Fruit fly (Drosophila melanogaster): ENCODE data around the gene mtrm.
A peak's percentile ranks its signal among the peaks of the same experiment; 100 is the strongest.

mtrm gene

DNA sequence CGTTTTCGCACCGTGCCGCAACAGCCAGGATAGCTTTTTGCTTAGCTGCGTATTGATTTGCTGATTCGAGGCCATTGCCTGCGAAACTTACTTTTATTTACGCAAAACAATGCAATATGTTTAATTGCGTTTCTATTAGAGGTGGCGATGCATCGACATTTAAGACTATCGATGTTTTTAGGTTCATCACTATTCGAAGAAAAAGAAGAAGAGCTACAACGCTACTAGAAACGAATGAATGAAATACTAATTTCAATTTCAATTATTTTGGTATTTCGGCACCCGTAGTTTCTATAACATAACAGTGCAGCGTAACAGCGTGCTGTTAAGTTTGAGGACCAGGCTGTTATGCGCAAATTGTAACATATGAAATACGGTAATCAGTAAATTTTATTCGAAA is 7.7 kb upstream of the mtrm start, which contains the start of the genes Tpt, mkg-p and CG13667 (continued):
- TF ChIP-seq CG2202 (tag; optimal IDR thresholded peaks at IDR 0.05) (no peak), D19B (GFP tag; optimal IDR thresholded peaks at IDR 0.05) (no peak), CG6254 (GFP tag; optimal IDR thresholded peaks at IDR 0.05) (no peak), CG16863 (GFP tag; optimal IDR thresholded peaks at IDR 0.05) (no peak), CG8388 (GFP tag; optimal IDR thresholded peaks at IDR 0.05) (no peak), hkb (optimal IDR thresholded peaks at IDR 0.05) (no peak), hkb (GFP tag; IDR thresholded peaks at IDR 0.05) (no peak), chif (GFP tag; optimal IDR thresholded peaks at IDR 0.05) (no peak), yki (optimal IDR thresholded peaks at IDR 0.05) (no peak), CG9876 (GFP tag; optimal IDR thresholded peaks at IDR 0.05) (no peak), CG43689 (GFP tag; IDR thresholded peaks at IDR 0.05) (no peak), CG33557 (GFP tag; optimal IDR thresholded peaks at IDR 0.05) (no peak), da (GFP tag; optimal IDR thresholded peaks at IDR 0.05) (no peak), bowl (GFP tag; IDR thresholded peaks at IDR 0.05) (no peak), Sox102F (GFP tag; optimal IDR thresholded peaks at IDR 0.05) (no peak), CG9727 (GFP tag; optimal IDR thresholded peaks at IDR 0.05) (no peak), ham (GFP tag; IDR thresholded peaks at IDR 0.05) (no peak), onecut (GFP tag; IDR thresholded peaks at IDR 0.05) (no peak), CG2889 (GFP tag; IDR thresholded peaks at IDR 0.05) (no peak), kah (GFP tag; optimal IDR thresholded peaks at IDR 0.05) (no peak), CG4730 (GFP tag; IDR thresholded peaks at IDR 0.05) (no peak), CG1792 (GFP tag; optimal IDR thresholded peaks at IDR 0.05) (no peak), ranshi (GFP tag; IDR thresholded peaks at IDR 0.05) (no peak), CG9215 (GFP tag; IDR thresholded peaks at IDR 0.05) (no peak), CG7839 (tag; optimal IDR thresholded peaks at IDR 0.05) (no peak), CG8290 (GFP tag; optimal IDR thresholded peaks at IDR 0.05) (no peak), CG8290 (tag; optimal IDR thresholded peaks at IDR 0.05) (no peak), Dip2 (GFP tag; IDR thresholded peaks at IDR 0.05) (no peak), Bteb2 (GFP tag; optimal IDR thresholded peaks at IDR 0.05) (no peak), CG31224 (GFP tag; IDR thresholded peaks at IDR 0.05) (no peak), CG8281 (tag; optimal IDR thresholded peaks at IDR 0.05) (no peak), ac (GFP tag; optimal IDR thresholded peaks at IDR 0.05) (no peak), CG14860 (GFP tag; IDR thresholded peaks at IDR 0.05; ENCODE audit: partially characterized antibody) (peak; percentile 66; the same call in 2 of the 3 replicates), Fer2 (tag; optimal IDR thresholded peaks at IDR 0.05) (no peak), pum (GFP tag; optimal IDR thresholded peaks at IDR 0.05) (no peak), ci (GFP tag; IDR thresholded peaks at IDR 0.05) (no peak), sna (GFP tag; IDR thresholded peaks at IDR 0.05; ENCODE audit: partially characterized antibody) (peak; percentile 80), CG17385 (GFP tag; optimal IDR thresholded peaks at IDR 0.05) (peak; percentile 98), CG12236 (GFP tag; optimal IDR thresholded peaks at IDR 0.05) (no peak), cwo (GFP tag; optimal IDR thresholded peaks at IDR 0.05) (no peak), MBD-R2 (GFP tag; IDR thresholded peaks at IDR 0.05) (peak; percentile 69; the same call in 1 of the 2 replicates), CG13894 (tag; optimal IDR thresholded peaks at IDR 0.05) (no peak), inv (GFP tag; IDR thresholded peaks at IDR 0.05; ENCODE audit: partially characterized antibody) (peak; percentile 78), fd3F (GFP tag; optimal IDR thresholded peaks at IDR 0.05) (no peak), trem (tag; optimal IDR thresholded peaks at IDR 0.05) (peak; percentile 68), CG15514 (GFP tag; optimal IDR thresholded peaks at IDR 0.05) (peak; percentile 66), slou (GFP tag; optimal IDR thresholded peaks at IDR 0.05) (no peak), CG33213 (GFP tag; optimal IDR thresholded peaks at IDR 0.05) (peak; percentile 27), bab2 (GFP tag; optimal IDR thresholded peaks at IDR 0.05) (no peak), CG31388 (GFP tag; optimal IDR thresholded peaks at IDR 0.05) (no peak), CG11456 (GFP tag; IDR thresholded peaks at IDR 0.05) (no peak), caup (GFP tag; optimal IDR thresholded peaks at IDR 0.05; ENCODE audit: severe bottlenecking) (no peak), Chrac-16 (GFP tag; optimal IDR thresholded peaks at IDR 0.05) (no peak)
